Worm (Caenorhabditis elegans) whole organism, late embryonic: Measurements from ENCODE around the gene nhr-249.

Experiments
- T23F11.4 ChIP-seq: fragments of 200-800 bp; sonication (Bioruptor generic); optimal IDR thresholded peaks from 2 replicates; lab custom pipeline; 2018; ENCODE audit warnings: mild to moderate bottlenecking, missing genetic modification characterization, missing compliant biosample characterization
- ama-1 ChIP-seq: fragments of 150-350 bp; optimal IDR thresholded peaks from 2 replicates; lab custom pipeline; 2014
- ceh-2 ChIP-seq: sonication (generic microtip); optimal IDR thresholded peaks from 2 replicates; lab custom pipeline; 2016; ENCODE audit warnings: missing genotype, missing genetic modification characterization, missing compliant biosample characterization
- ceh-22 ChIP-seq: sonication (generic microtip); optimal IDR thresholded peaks from 2 replicates; lab custom pipeline; 2017; ENCODE audit warnings: missing biosample characterization, missing genetic modification characterization
- ceh-31 ChIP-seq: sonication (generic microtip); optimal IDR thresholded peaks from 2 replicates; lab custom pipeline; 2016; ENCODE audit warnings: missing genetic modification characterization, missing compliant biosample characterization
- ceh-45 ChIP-seq: fragments of 200-800 bp; sonication (Bioruptor generic); IDR thresholded peaks from 2 replicates; pipeline ENCODE4 v1.3.6; 2022; ENCODE audit warnings: missing genetic modification reagents, missing genetic modification characterization, missing compliant biosample characterization
- ceh-48 ChIP-seq: sonication (generic microtip); optimal IDR thresholded peaks from 2 replicates; lab custom pipeline; 2016; ENCODE audit warnings: missing genetic modification characterization, inconsistent platforms, missing compliant biosample characterization
- ceh-6 ChIP-seq: fragments of 200-800 bp; sonication (Bioruptor generic); optimal IDR thresholded peaks from 2 replicates; lab custom pipeline; 2018; ENCODE audit warnings: mild to moderate bottlenecking, missing genetic modification characterization, missing compliant biosample characterization
- dmd-4 ChIP-seq: sonication (generic microtip); optimal IDR thresholded peaks from 2 replicates; lab custom pipeline; 2016; ENCODE audit warnings: borderline replicate concordance, missing genetic modification characterization, missing compliant biosample characterization
- dve-1 ChIP-seq: sonication (generic microtip); optimal IDR thresholded peaks from 2 replicates; lab custom pipeline; 2017; ENCODE audit warnings: antibody characterized with exemption, mild to moderate bottlenecking, missing genetic modification characterization, missing compliant biosample characterization
- elt-4 ChIP-seq: sonication (generic microtip); optimal IDR thresholded peaks from 2 replicates; lab custom pipeline; 2016; ENCODE audit warnings: missing genetic modification characterization, missing compliant biosample characterization
- ets-4 ChIP-seq: sonication (generic microtip); optimal IDR thresholded peaks from 2 replicates; lab custom pipeline; 2016; ENCODE audit warnings: missing genetic modification characterization, missing compliant biosample characterization
- fax-1 ChIP-seq: sonication (generic microtip); optimal IDR thresholded peaks from 2 replicates; lab custom pipeline; 2016; ENCODE audit warnings: missing genotype, missing genetic modification characterization, missing compliant biosample characterization
- hlh-13 ChIP-seq: fragments of 200-800 bp; sonication (Bioruptor generic); optimal IDR thresholded peaks from 2 replicates; lab custom pipeline; 2018; ENCODE audit warnings: mild to moderate bottlenecking, missing genetic modification characterization, missing compliant biosample characterization
- hlh-15 ChIP-seq: sonication (generic microtip); optimal IDR thresholded peaks from 2 replicates; lab custom pipeline; 2016; ENCODE audit warnings: missing genetic modification characterization, missing compliant biosample characterization
- hlh-30 ChIP-seq: sonication (generic microtip); optimal IDR thresholded peaks from 2 replicates; lab custom pipeline; 2017; ENCODE audit warnings: antibody characterized with exemption, missing genetic modification characterization, missing compliant biosample characterization; ENCODE audit not compliant: insufficient read depth
- hlh-6 ChIP-seq: sonication (generic microtip); optimal IDR thresholded peaks from 2 replicates; lab custom pipeline; 2016; ENCODE audit warnings: missing genotype, missing genetic modification characterization, missing compliant biosample characterization
- hlh-8 ChIP-seq: sonication (generic microtip); optimal IDR thresholded peaks from 2 replicates; lab custom pipeline; 2016; ENCODE audit warnings: missing genotype, missing genetic modification characterization, missing compliant biosample characterization
- lin-11 ChIP-seq: fragments of 200-800 bp; sonication (Bioruptor generic); optimal IDR thresholded peaks from 2 replicates; lab custom pipeline; 2018; ENCODE audit warnings: mild to moderate bottlenecking, missing genetic modification characterization, missing compliant biosample characterization
- mec-3 ChIP-seq: sonication (generic microtip); optimal IDR thresholded peaks from 2 replicates; lab custom pipeline; 2016; ENCODE audit warnings: borderline replicate concordance, missing genetic modification characterization, missing compliant biosample characterization
- nfya-1 ChIP-seq: sonication (generic microtip); optimal IDR thresholded peaks from 2 replicates; lab custom pipeline; 2017; ENCODE audit warnings: missing genetic modification characterization, mild to moderate bottlenecking, missing compliant biosample characterization, antibody characterized with exemption, moderate library complexity
- nhr-11 ChIP-seq: fragments of 150-350 bp; optimal IDR thresholded peaks from 2 replicates; lab custom pipeline; 2014; ENCODE audit warnings: missing biosample characterization, missing genetic modification characterization
- nhr-232 ChIP-seq: sonication (generic microtip); optimal IDR thresholded peaks from 2 replicates; lab custom pipeline; 2016; ENCODE audit warnings: missing genetic modification characterization, missing compliant biosample characterization
- npax-4 ChIP-seq: sonication (generic microtip); optimal IDR thresholded peaks from 2 replicates; lab custom pipeline; 2016; ENCODE audit warnings: missing genetic modification characterization, missing compliant biosample characterization
- odd-2 ChIP-seq: sonication (generic microtip); optimal IDR thresholded peaks from 2 replicates; lab custom pipeline; 2017; ENCODE audit warnings: antibody characterized with exemption, mild to moderate bottlenecking, missing genetic modification characterization, missing compliant biosample characterization
- pax-1 ChIP-seq: fragments of 150-350 bp; optimal IDR thresholded peaks from 2 replicates; lab custom pipeline; 2014; ENCODE audit warnings: missing biosample characterization, missing genetic modification characterization
- pha-2 ChIP-seq: sonication (generic microtip); optimal IDR thresholded peaks from 2 replicates; lab custom pipeline; 2017; ENCODE audit warnings: mild to moderate bottlenecking, missing genetic modification characterization, missing compliant biosample characterization
- pqm-1 ChIP-seq: sonication (generic microtip); optimal IDR thresholded peaks from 2 replicates; lab custom pipeline; 2016; ENCODE audit warnings: missing genetic modification characterization, missing compliant biosample characterization
- sdc-2 ChIP-seq: sonication (generic microtip); optimal IDR thresholded peaks from 2 replicates; lab custom pipeline; 2016; ENCODE audit warnings: missing genotype, missing genetic modification characterization, missing compliant biosample characterization
- tbx-2 ChIP-seq: sonication (generic microtip); optimal IDR thresholded peaks from 2 replicates; lab custom pipeline; 2016; ENCODE audit warnings: missing genetic modification characterization, missing compliant biosample characterization
- unc-3 ChIP-seq, 2 experiments: fragments of 200-800 bp in 1 of 2; sonication (Bioruptor generic) in 1 of 2; sonication (generic microtip) in 1 of 2; conservative IDR thresholded peaks in 1 of 2; optimal IDR thresholded peaks in 1 of 2; 2 replicates each; pipeline versions ENCODE4 v1.3.6 to Lab custom; 2016 to 2022; ENCODE audit warnings: missing compliant biosample characterization in 2 of 2, missing genetic modification characterization in 2 of 2, missing genetic modification reagents in 1 of 2
- unc-42 ChIP-seq: sonication (generic microtip); optimal IDR thresholded peaks from 2 replicates; lab custom pipeline; 2016; ENCODE audit warnings: missing genotype, missing genetic modification characterization, missing compliant biosample characterization
- unc-55 ChIP-seq: sonication (generic microtip); optimal IDR thresholded peaks from 2 replicates; lab custom pipeline; 2017; ENCODE audit warnings: missing biosample characterization, missing genetic modification reagents, missing genetic modification characterization

The nhr-249 gene

DNA sequence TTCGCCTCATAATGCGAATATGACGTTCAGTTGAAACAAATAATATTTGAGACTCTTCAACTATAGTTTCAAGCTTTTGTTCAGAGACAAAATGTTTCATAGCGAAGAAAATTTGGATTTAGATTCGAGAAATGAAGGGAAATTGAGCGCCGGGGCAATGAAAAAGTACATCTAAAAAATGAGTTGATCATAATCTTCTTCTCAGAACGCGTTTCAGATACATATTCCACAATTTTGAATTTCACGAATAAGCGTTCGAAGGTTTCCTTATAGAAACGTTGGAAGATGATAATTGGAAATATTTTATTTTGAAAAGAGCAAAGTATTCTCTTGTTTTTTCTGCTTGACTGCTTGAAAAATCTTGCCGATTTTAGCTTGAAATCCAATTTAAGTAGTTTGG lies 2.1 kb downstream of the nhr-249 start, which contains the start of gene ZK381.8:
ZK381.8 (minus strand) TSS at position 101 of the 400 bp plus-strand sequence.
- TF ChIP-seq pha-2 (tag; lab: Kevin White, UChicago) (no peak), dve-1 (tag; lab: Kevin White, UChicago) (no peak)

DNA sequence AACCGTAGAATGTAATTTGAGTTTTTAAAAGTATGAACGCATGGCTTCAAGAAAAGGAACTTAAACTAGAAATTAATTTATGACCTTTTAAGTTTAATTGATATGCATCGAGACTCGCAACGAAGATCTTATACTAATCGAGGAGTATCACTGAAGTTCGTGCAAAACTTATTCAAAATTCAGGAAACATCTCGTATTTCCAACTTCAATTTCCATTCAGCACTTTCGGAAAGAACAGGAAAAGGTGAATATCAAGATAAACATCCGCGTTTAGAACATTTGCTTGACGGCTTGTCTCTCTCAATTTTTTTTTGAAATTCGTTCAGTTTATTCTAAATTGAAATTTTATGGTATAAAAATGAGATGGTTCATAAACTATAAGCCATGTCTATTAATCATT lies 7.1 kb downstream of the nhr-249 start, which contains the start of gene ZK381.2:
ZK381.2 (plus strand) TSS at position 301 of the 400 bp plus-strand sequence.
- TF ChIP-seq ceh-2 (no peak), elt-4 (tag; lab: Kevin White, UChicago) (no peak), T23F11.4 (no peak), npax-4 (no peak), hlh-6 (tag; lab: Kevin White, UChicago) (no peak), hlh-15 (no peak), hlh-13 (no peak), nhr-11 (tag; lab: Kevin White, UChicago) (no peak), ceh-22 (tag; lab: Kevin White, UChicago) (no peak)
- TF ChIP-seq, all 69 proteins: peak for 0

DNA sequence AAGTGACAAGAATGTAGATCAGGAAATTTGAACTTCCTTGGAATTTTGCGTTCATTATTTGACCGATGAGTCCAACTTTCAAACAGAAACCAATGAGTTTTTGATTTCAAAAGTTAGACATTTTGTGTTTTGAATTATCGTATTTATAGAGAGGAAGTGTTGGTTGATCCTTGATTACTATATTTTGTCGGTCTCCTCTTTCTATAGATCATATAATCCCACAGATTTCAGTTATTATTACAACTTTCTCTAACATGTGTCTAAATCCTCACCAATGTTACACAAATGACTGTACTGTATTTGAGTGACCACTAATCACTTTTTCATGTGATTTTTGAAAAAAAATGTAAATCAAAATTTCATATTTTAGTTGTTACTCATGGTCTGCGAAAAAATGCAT lies 7.8 kb downstream of the nhr-249 start, which contains the start of gene B0478.3:
B0478.3 (minus strand) TSS at position 101 of the 400 bp plus-strand sequence.
- TF ChIP-seq T23F11.4, result no peak
- TF ChIP-seq ceh-45 (GFP tag; lab: Robert Waterston, UW), result no peak
- TF ChIP-seq elt-4 (tag; lab: Kevin White, UChicago), result no peak
- no peak for TF ChIP-seq hlh-8 (tag; lab: Kevin White, UChicago)
- no peak for TF ChIP-seq pax-1 (tag; lab: Kevin White, UChicago)
- no peak for TF ChIP-seq ceh-6 (GFP tag; lab: Kevin White, UChicago)
- TF ChIP-seq dmd-4, result no peak
- TF ChIP-seq hlh-13, result no peak
- TF ChIP-seq unc-42 (tag; lab: Kevin White, UChicago), result no peak

DNA sequence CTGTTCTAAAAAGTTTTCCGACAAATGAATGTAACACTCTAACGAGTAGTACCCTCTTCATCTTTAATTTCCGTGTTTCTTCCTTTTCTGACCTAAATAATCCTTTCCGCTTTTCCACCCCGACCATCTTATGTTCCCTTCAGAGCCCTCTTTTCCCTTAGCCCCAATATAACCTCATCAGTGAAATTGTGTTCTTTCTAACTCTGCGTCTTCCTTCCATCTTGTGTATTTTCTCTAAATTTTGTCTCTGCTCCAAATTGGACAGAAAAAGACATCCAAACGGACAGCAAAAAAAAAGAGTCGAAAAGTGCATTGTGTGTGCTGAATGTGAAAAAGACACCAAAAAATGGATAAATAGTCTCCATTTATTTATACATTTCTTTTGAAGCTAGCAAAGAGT lies 12.8 kb downstream of the nhr-249 start:
- TF ChIP-seq pqm-1 (tag; lab: Kevin White, UChicago) (no peak), unc-42 (tag; lab: Kevin White, UChicago) (peak; percentile 95)

DNA sequence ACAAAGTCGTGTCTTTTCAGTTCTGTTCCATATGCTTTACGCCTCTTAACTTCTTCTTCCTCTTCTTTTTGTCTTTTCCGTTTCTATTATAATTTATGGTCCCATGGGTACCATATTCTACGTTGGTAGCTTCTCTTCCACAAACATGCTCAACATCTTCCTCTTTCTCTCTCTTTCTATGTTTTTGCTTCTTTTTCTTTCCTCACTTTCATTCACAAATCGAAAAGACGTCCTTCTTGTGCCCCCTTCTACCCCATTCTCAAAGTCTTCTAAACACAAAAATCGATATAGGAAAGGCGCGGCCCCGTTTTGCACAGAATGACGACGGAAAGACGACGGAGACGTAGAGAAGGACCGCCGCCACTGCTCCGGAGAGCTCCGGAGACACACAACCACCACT lies 13.6 kb downstream of the nhr-249 start:
- TF ChIP-seq sdc-2 (tag; lab: Kevin White, UChicago) (no peak), ceh-31 (tag; lab: Kevin White, UChicago) (peak; percentile 45), hlh-30 (tag; lab: Kevin White, UChicago) (no peak), unc-3 (GFP tag; conservative IDR thresholded peaks at IDR 0.05; lab: Robert Waterston, UW) (no peak), unc-3 (tag; optimal IDR thresholded peaks at IDR 0.05; lab: Kevin White, UChicago) (peak; percentile 52), nfya-1 (tag; lab: Kevin White, UChicago) (peak; percentile 50), ceh-48 (tag; lab: Kevin White, UChicago) (peak; percentile 95), unc-55 (GFP tag; lab: Kevin White, UChicago) (peak; percentile 23), ceh-6 (GFP tag; lab: Kevin White, UChicago) (no peak)

DNA sequence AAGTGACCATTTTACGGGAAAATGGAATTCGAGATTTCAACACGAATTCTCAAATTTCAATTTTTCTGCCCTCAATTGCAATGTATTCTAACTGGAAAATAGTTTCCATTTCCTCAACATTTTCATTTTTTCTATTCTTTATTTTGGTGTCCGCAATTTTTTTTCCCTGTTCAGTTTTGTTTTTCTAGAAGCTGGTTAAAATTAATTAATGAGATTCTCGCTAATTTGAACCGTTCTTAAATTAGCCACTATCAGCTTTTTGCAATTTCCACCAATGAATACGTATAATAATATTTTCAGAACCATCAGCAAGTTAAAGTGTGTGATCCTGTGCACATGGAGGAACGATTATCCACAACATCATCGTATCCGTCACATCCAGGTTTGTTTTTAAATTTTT lies 15.0 kb downstream of the nhr-249 start, which contains the start of gene jnk-1:
jnk-1 (plus strand) TSS at position 301 of the 400 bp plus-strand sequence.
- TF ChIP-seq nhr-232 (no peak), npax-4 (no peak), mec-3 (tag; lab: Kevin White, UChicago) (no peak), hlh-15 (no peak), ama-1 (no peak), fax-1 (no peak), ets-4 (no peak), lin-11 (no peak), pax-1 (tag; lab: Kevin White, UChicago) (no peak), tbx-2 (tag; lab: Kevin White, UChicago) (no peak), hlh-30 (tag; lab: Kevin White, UChicago) (no peak), odd-2 (tag; lab: Kevin White, UChicago) (no peak)
